Fruit fly (Drosophila melanogaster): ENCODE measurements around the gene CG46339.

dm6 chr3R:26869431-26869830 is 46.1 kb upstream of the CG46339 start:
- TF ChIP-seq CG1621 (tag; optimal IDR thresholded peaks at IDR 0.05), result no peak
- TF ChIP-seq Blimp-1 (GFP tag; optimal IDR thresholded peaks at IDR 0.05), result no peak
- no peak for TF ChIP-seq lz (GFP tag; optimal IDR thresholded peaks at IDR 0.05)
- no peak for TF ChIP-seq OdsH (GFP tag; optimal IDR thresholded peaks at IDR 0.05)
